Worm (Caenorhabditis elegans) whole organism, late embryonic: ENCODE results near the gene F21A3.4.

Source experiments
- C08G9.2 ChIP-seq: sonication (generic microtip); optimal IDR thresholded peaks from 2 replicates; lab custom pipeline; 2016; ENCODE audit warnings: mild to moderate bottlenecking, missing genetic modification characterization, moderate library complexity, missing compliant biosample characterization
- C38D4.7 ChIP-seq: fragments of 200-800 bp; sonication (Bioruptor generic); optimal IDR thresholded peaks from 2 replicates; lab custom pipeline; 2018; ENCODE audit warnings: mild to moderate bottlenecking, missing genetic modification characterization, moderate library complexity, missing compliant biosample characterization
- F13H6.1 ChIP-seq: sonication (generic microtip); optimal IDR thresholded peaks from 2 replicates; lab custom pipeline; 2016; ENCODE audit warnings: missing genetic modification characterization, missing compliant biosample characterization
- K02D7.2 ChIP-seq: sonication (generic microtip); optimal IDR thresholded peaks from 2 replicates; lab custom pipeline; 2017; ENCODE audit warnings: mild to moderate bottlenecking, missing genetic modification characterization, missing compliant biosample characterization
- K09A11.1 ChIP-seq: sonication (generic microtip); optimal IDR thresholded peaks from 2 replicates; lab custom pipeline; 2017; ENCODE audit warnings: antibody characterized with exemption, mild to moderate bottlenecking, missing genetic modification characterization, missing compliant biosample characterization; ENCODE audit not compliant: insufficient read depth
- T23F11.4 ChIP-seq: fragments of 200-800 bp; sonication (Bioruptor generic); optimal IDR thresholded peaks from 2 replicates; lab custom pipeline; 2018; ENCODE audit warnings: mild to moderate bottlenecking, missing genetic modification characterization, missing compliant biosample characterization
- Y22D7AL.16 ChIP-seq: sonication (generic microtip); optimal IDR thresholded peaks from 2 replicates; lab custom pipeline; 2016; ENCODE audit warnings: missing genetic modification characterization, missing compliant biosample characterization
- ahr-1 ChIP-seq: sonication (generic microtip); optimal IDR thresholded peaks from 2 replicates; lab custom pipeline; 2016; ENCODE audit warnings: missing genetic modification characterization, missing compliant biosample characterization
- ama-1 ChIP-seq: fragments of 150-350 bp; optimal IDR thresholded peaks from 2 replicates; lab custom pipeline; 2014
- ceh-14 ChIP-seq: sonication (generic microtip); optimal IDR thresholded peaks from 2 replicates; lab custom pipeline; 2016; ENCODE audit warnings: missing genotype, missing genetic modification characterization, missing compliant biosample characterization
- ceh-19 ChIP-seq: fragments of 200-800 bp; sonication (Bioruptor generic); optimal IDR thresholded peaks from 2 replicates; lab custom pipeline; 2018; ENCODE audit warnings: mild to moderate bottlenecking, missing genetic modification characterization, missing compliant biosample characterization
- ceh-2 ChIP-seq: sonication (generic microtip); optimal IDR thresholded peaks from 2 replicates; lab custom pipeline; 2016; ENCODE audit warnings: missing genotype, missing genetic modification characterization, missing compliant biosample characterization
- ceh-22 ChIP-seq: sonication (generic microtip); optimal IDR thresholded peaks from 2 replicates; lab custom pipeline; 2017; ENCODE audit warnings: missing biosample characterization, missing genetic modification characterization
- ceh-24 ChIP-seq: sonication (generic microtip); optimal IDR thresholded peaks from 2 replicates; lab custom pipeline; 2016; ENCODE audit warnings: mild to moderate bottlenecking, missing genetic modification characterization, missing compliant biosample characterization
- ceh-31 ChIP-seq: sonication (generic microtip); optimal IDR thresholded peaks from 2 replicates; lab custom pipeline; 2016; ENCODE audit warnings: missing genetic modification characterization, missing compliant biosample characterization
- ceh-34 ChIP-seq: sonication (generic microtip); optimal IDR thresholded peaks from 2 replicates; lab custom pipeline; 2016; ENCODE audit warnings: mild to moderate bottlenecking, missing genetic modification characterization, missing compliant biosample characterization
- ceh-45 ChIP-seq: fragments of 200-800 bp; sonication (Bioruptor generic); IDR thresholded peaks from 2 replicates; pipeline ENCODE4 v1.3.6; 2022; ENCODE audit warnings: missing genetic modification reagents, missing genetic modification characterization, missing compliant biosample characterization
- ceh-6 ChIP-seq: fragments of 200-800 bp; sonication (Bioruptor generic); optimal IDR thresholded peaks from 2 replicates; lab custom pipeline; 2018; ENCODE audit warnings: mild to moderate bottlenecking, missing genetic modification characterization, missing compliant biosample characterization
- che-1 ChIP-seq: sonication (generic microtip); optimal IDR thresholded peaks from 2 replicates; lab custom pipeline; 2016; ENCODE audit warnings: mild to moderate bottlenecking, missing genetic modification characterization, missing compliant biosample characterization
- dmd-4 ChIP-seq: sonication (generic microtip); optimal IDR thresholded peaks from 2 replicates; lab custom pipeline; 2016; ENCODE audit warnings: borderline replicate concordance, missing genetic modification characterization, missing compliant biosample characterization
- dve-1 ChIP-seq: sonication (generic microtip); optimal IDR thresholded peaks from 2 replicates; lab custom pipeline; 2017; ENCODE audit warnings: antibody characterized with exemption, mild to moderate bottlenecking, missing genetic modification characterization, missing compliant biosample characterization
- elt-4 ChIP-seq: sonication (generic microtip); optimal IDR thresholded peaks from 2 replicates; lab custom pipeline; 2016; ENCODE audit warnings: missing genetic modification characterization, missing compliant biosample characterization
- ets-4 ChIP-seq: sonication (generic microtip); optimal IDR thresholded peaks from 2 replicates; lab custom pipeline; 2016; ENCODE audit warnings: missing genetic modification characterization, missing compliant biosample characterization
- eyg-1 ChIP-seq: sonication (generic microtip); optimal IDR thresholded peaks from 2 replicates; lab custom pipeline; 2016; ENCODE audit warnings: missing genotype, missing genetic modification characterization, missing compliant biosample characterization
- fax-1 ChIP-seq: sonication (generic microtip); optimal IDR thresholded peaks from 2 replicates; lab custom pipeline; 2016; ENCODE audit warnings: missing genotype, missing genetic modification characterization, missing compliant biosample characterization
- fkh-10 ChIP-seq: fragments of 150-350 bp; optimal IDR thresholded peaks from 2 replicates; lab custom pipeline; 2014; ENCODE audit warnings: missing biosample characterization, missing genetic modification reagents, missing genetic modification characterization
- fkh-6 ChIP-seq: sonication (generic microtip); optimal IDR thresholded peaks from 2 replicates; lab custom pipeline; 2016; ENCODE audit warnings: missing genetic modification characterization, missing compliant biosample characterization
- gmeb-2 ChIP-seq: sonication (generic microtip); optimal IDR thresholded peaks from 2 replicates; lab custom pipeline; 2016; ENCODE audit warnings: missing genetic modification characterization, inconsistent platforms, missing compliant biosample characterization
- hlh-30 ChIP-seq: sonication (generic microtip); optimal IDR thresholded peaks from 2 replicates; lab custom pipeline; 2017; ENCODE audit warnings: antibody characterized with exemption, missing genetic modification characterization, missing compliant biosample characterization; ENCODE audit not compliant: insufficient read depth
- hlh-6 ChIP-seq: sonication (generic microtip); optimal IDR thresholded peaks from 2 replicates; lab custom pipeline; 2016; ENCODE audit warnings: missing genotype, missing genetic modification characterization, missing compliant biosample characterization
- hlh-8 ChIP-seq: sonication (generic microtip); optimal IDR thresholded peaks from 2 replicates; lab custom pipeline; 2016; ENCODE audit warnings: missing genotype, missing genetic modification characterization, missing compliant biosample characterization
- lim-6 ChIP-seq: sonication (generic microtip); optimal IDR thresholded peaks from 2 replicates; lab custom pipeline; 2016; ENCODE audit warnings: missing genetic modification characterization, missing compliant biosample characterization
- lin-11 ChIP-seq: fragments of 200-800 bp; sonication (Bioruptor generic); optimal IDR thresholded peaks from 2 replicates; lab custom pipeline; 2018; ENCODE audit warnings: mild to moderate bottlenecking, missing genetic modification characterization, missing compliant biosample characterization
- mec-3 ChIP-seq: sonication (generic microtip); optimal IDR thresholded peaks from 2 replicates; lab custom pipeline; 2016; ENCODE audit warnings: borderline replicate concordance, missing genetic modification characterization, missing compliant biosample characterization
- nfya-1 ChIP-seq: sonication (generic microtip); optimal IDR thresholded peaks from 2 replicates; lab custom pipeline; 2017; ENCODE audit warnings: missing genetic modification characterization, mild to moderate bottlenecking, missing compliant biosample characterization, antibody characterized with exemption, moderate library complexity
- nhr-11 ChIP-seq: fragments of 150-350 bp; optimal IDR thresholded peaks from 2 replicates; lab custom pipeline; 2014; ENCODE audit warnings: missing biosample characterization, missing genetic modification characterization
- nhr-232 ChIP-seq: sonication (generic microtip); optimal IDR thresholded peaks from 2 replicates; lab custom pipeline; 2016; ENCODE audit warnings: missing genetic modification characterization, missing compliant biosample characterization
- npax-4 ChIP-seq: sonication (generic microtip); optimal IDR thresholded peaks from 2 replicates; lab custom pipeline; 2016; ENCODE audit warnings: missing genetic modification characterization, missing compliant biosample characterization
- pag-3 ChIP-seq: sonication (generic microtip); optimal IDR thresholded peaks from 2 replicates; lab custom pipeline; 2016; ENCODE audit warnings: missing compliant biosample characterization, missing genetic modification characterization, borderline replicate concordance
- pha-2 ChIP-seq: sonication (generic microtip); optimal IDR thresholded peaks from 2 replicates; lab custom pipeline; 2017; ENCODE audit warnings: mild to moderate bottlenecking, missing genetic modification characterization, missing compliant biosample characterization
- pha-4 ChIP-seq: fragments of 150-350 bp; optimal IDR thresholded peaks from 2 replicates; lab custom pipeline; 2018; ENCODE audit warnings: missing biosample characterization, missing genetic modification reagents, missing genetic modification characterization
- pqm-1 ChIP-seq: sonication (generic microtip); optimal IDR thresholded peaks from 2 replicates; lab custom pipeline; 2016; ENCODE audit warnings: missing genetic modification characterization, missing compliant biosample characterization
- pros-1 ChIP-seq: fragments of 150-350 bp; optimal IDR thresholded peaks from 2 replicates; lab custom pipeline; 2014; ENCODE audit warnings: missing biosample characterization, missing genetic modification reagents, missing genetic modification characterization
- ref-2 ChIP-seq: sonication (generic microtip); optimal IDR thresholded peaks from 2 replicates; lab custom pipeline; 2016; ENCODE audit warnings: missing genetic modification characterization, missing compliant biosample characterization
- rnt-1 ChIP-seq: sonication (generic microtip); optimal IDR thresholded peaks from 2 replicates; lab custom pipeline; 2016; ENCODE audit warnings: missing genetic modification characterization, missing compliant biosample characterization
- sdc-2 ChIP-seq: sonication (generic microtip); optimal IDR thresholded peaks from 2 replicates; lab custom pipeline; 2016; ENCODE audit warnings: missing genotype, missing genetic modification characterization, missing compliant biosample characterization
- sox-4 ChIP-seq: sonication (generic microtip); optimal IDR thresholded peaks from 2 replicates; lab custom pipeline; 2017; ENCODE audit warnings: mild to moderate bottlenecking, missing genetic modification characterization, inconsistent platforms, missing compliant biosample characterization
- syd-9 ChIP-seq: sonication (generic microtip); optimal IDR thresholded peaks from 2 replicates; lab custom pipeline; 2016; ENCODE audit warnings: mild to moderate bottlenecking, missing genetic modification characterization, moderate library complexity, missing compliant biosample characterization
- tbx-2 ChIP-seq: sonication (generic microtip); optimal IDR thresholded peaks from 2 replicates; lab custom pipeline; 2016; ENCODE audit warnings: missing genetic modification characterization, missing compliant biosample characterization
- ttx-3 ChIP-seq: sonication (generic microtip); optimal IDR thresholded peaks from 2 replicates; lab custom pipeline; 2016; ENCODE audit warnings: missing genetic modification reagents, missing genetic modification characterization, missing compliant biosample characterization
- unc-55 ChIP-seq: sonication (generic microtip); optimal IDR thresholded peaks from 2 replicates; lab custom pipeline; 2017; ENCODE audit warnings: missing biosample characterization, missing genetic modification reagents, missing genetic modification characterization
- unc-86 ChIP-seq: sonication (generic microtip); optimal IDR thresholded peaks from 2 replicates; lab custom pipeline; 2016; ENCODE audit warnings: missing genetic modification characterization, missing compliant biosample characterization
- ztf-16 ChIP-seq: sonication (generic microtip); optimal IDR thresholded peaks from 2 replicates; lab custom pipeline; 2017; ENCODE audit warnings: missing genetic modification characterization, missing compliant biosample characterization

The F21A3.4 gene

DNA sequence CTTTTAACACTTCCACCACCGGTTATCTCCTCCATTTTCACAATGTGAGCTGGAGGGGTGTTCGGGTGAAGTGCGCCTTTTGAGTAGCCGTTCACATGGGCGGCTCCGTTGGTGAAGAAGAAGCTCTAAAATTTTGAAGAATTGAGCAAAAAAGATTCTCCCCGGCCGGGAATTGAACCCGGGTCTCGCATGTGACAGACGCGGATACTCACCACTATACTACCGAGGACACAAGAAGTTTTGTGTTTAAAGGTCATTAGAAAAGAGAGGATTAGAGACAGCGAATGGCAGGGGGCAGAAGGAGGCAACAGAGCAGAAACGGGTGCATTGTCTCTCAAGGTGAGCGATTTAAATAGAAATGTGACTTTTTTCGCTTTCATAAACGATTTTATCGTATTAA is 15.2 kb downstream of the F21A3.4 start:
- TF ChIP-seq nhr-232: peak; percentile 73
- peak; percentile 46 for TF ChIP-seq fkh-10
- no peak for TF ChIP-seq lim-6 (tag; lab: Kevin White, UChicago)
- TF ChIP-seq T23F11.4 (GFP tag; lab: Kevin White, UChicago): peak; percentile 79
- TF ChIP-seq pros-1: no peak
- peak; percentile 70 for TF ChIP-seq ttx-3
- TF ChIP-seq ceh-22: no peak
- TF ChIP-seq sdc-2 (tag; lab: Kevin White, UChicago): peak; percentile 79
- peak; percentile 47 for TF ChIP-seq dve-1 (tag; lab: Kevin White, UChicago)
- peak; percentile 74 for TF ChIP-seq F13H6.1 (tag; lab: Kevin White, UChicago)
- TF ChIP-seq fkh-6 (tag; lab: Kevin White, UChicago): peak; percentile 90
- TF ChIP-seq che-1 (tag; lab: Kevin White, UChicago): peak; percentile 80
- peak; percentile 36 for TF ChIP-seq pqm-1 (tag; lab: Kevin White, UChicago)
- TF ChIP-seq gmeb-2 (tag; lab: Kevin White, UChicago): peak; percentile 83
- peak; percentile 68 for TF ChIP-seq npax-4
- peak; percentile 84 for TF ChIP-seq pha-2 (tag; lab: Kevin White, UChicago)
- no peak for TF ChIP-seq pha-4
- TF ChIP-seq rnt-1: peak; percentile 79
- TF ChIP-seq Y22D7AL.16 (tag; lab: Kevin White, UChicago): peak; percentile 81
- peak; percentile 76 for TF ChIP-seq ceh-34 (tag; lab: Kevin White, UChicago)
- peak; percentile 75 for TF ChIP-seq sox-4 (tag; lab: Kevin White, UChicago)
- peak; percentile 61 for TF ChIP-seq K02D7.2 (tag; lab: Kevin White, UChicago)
- TF ChIP-seq ceh-31 (tag; lab: Kevin White, UChicago): peak; percentile 71
- peak; percentile 71 for TF ChIP-seq eyg-1
- TF ChIP-seq K09A11.1 (tag; lab: Kevin White, UChicago): peak; percentile 49
- peak; percentile 81 for TF ChIP-seq ref-2
- TF ChIP-seq ets-4 (tag; lab: Kevin White, UChicago): peak; percentile 9
- peak; percentile 58 for TF ChIP-seq nfya-1 (tag; lab: Kevin White, UChicago)
- peak; percentile 91 for TF ChIP-seq hlh-6
- TF ChIP-seq ahr-1: peak; percentile 14
- TF ChIP-seq hlh-8 (tag; lab: Kevin White, UChicago): peak; percentile 55
- TF ChIP-seq hlh-30 (tag; lab: Kevin White, UChicago): peak; percentile 89
- peak; percentile 78 for TF ChIP-seq ceh-6
- peak; percentile 74 for TF ChIP-seq dmd-4
- TF ChIP-seq mec-3 (tag; lab: Kevin White, UChicago): peak; percentile 33
- peak; percentile 73 for TF ChIP-seq unc-86 (tag; lab: Kevin White, UChicago)
- peak; percentile 79; the same call in 1 of the 2 replicates for TF ChIP-seq ceh-45
- TF ChIP-seq elt-4 (tag; lab: Kevin White, UChicago): no peak
- TF ChIP-seq syd-9: peak; percentile 75
- TF ChIP-seq ceh-2 (tag; lab: Kevin White, UChicago): peak; percentile 79
- peak; percentile 78 for TF ChIP-seq lin-11
- TF ChIP-seq ztf-16: peak; percentile 79
- no peak for TF ChIP-seq ama-1
- peak; percentile 84 for TF ChIP-seq ceh-14 (tag; lab: Kevin White, UChicago)
- TF ChIP-seq tbx-2 (tag; lab: Kevin White, UChicago): peak; percentile 73
- TF ChIP-seq fax-1: peak; percentile 55
- peak; percentile 81 for TF ChIP-seq C38D4.7 (GFP tag; lab: Kevin White, UChicago)
- TF ChIP-seq unc-55: no peak
- TF ChIP-seq C08G9.2 (tag; lab: Kevin White, UChicago): peak; percentile 79
- no peak for TF ChIP-seq nhr-11 (tag; lab: Kevin White, UChicago)
- TF ChIP-seq pag-3: peak; percentile 17
- peak; percentile 28 for TF ChIP-seq ceh-24 (tag; lab: Kevin White, UChicago)
- TF ChIP-seq ceh-19 (GFP tag; lab: Kevin White, UChicago): peak; percentile 84
